Worm (Caenorhabditis elegans): ENCODE data around the gene sdz-33.

DNA sequence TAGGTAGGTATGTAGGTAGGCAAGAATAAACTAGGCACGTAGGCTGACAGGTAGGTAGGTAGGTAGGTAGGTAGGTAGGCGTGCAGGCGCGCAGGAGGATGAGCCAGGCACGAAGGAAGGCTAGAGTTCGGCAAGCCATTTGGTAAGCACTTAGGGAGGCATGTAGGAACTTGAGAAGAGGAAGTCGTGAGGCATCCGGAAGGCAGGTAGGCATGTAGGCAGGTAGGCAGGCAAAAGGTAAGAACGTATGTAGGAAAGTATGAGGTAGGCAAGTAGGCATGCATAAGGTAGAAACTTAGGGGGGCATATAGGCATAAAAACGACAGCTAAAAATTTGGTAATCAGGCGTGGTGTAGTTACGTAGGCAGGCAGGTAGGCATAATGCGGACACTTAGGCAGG lies 31.1 kb upstream of the sdz-33 start:
- TF ChIP-seq mel-28 (tag; optimal IDR thresholded peaks at IDR 0.05; ENCODE audit: borderline replicate concordance) = no peak
- TF ChIP-seq tlf-1 (GFP tag; optimal IDR thresholded peaks at IDR 0.05) = no peak
- TF ChIP-seq ceh-79 (tag; optimal IDR thresholded peaks at IDR 0.05) = no peak
- no peak for TF ChIP-seq ccch-3 (GFP tag; optimal IDR thresholded peaks at IDR 0.05)
- TF ChIP-seq zfh-2 (GFP tag; conservative IDR thresholded peaks at IDR 0.05) = 0 out of 2 replicates have a peak, but pooled peaks have one; percentile 23
- TF ChIP-seq F55B11.4 (tag; optimal IDR thresholded peaks at IDR 0.05; ENCODE audit: borderline replicate concordance, insufficient read depth) = no peak
- no peak for TF ChIP-seq ama-1 (optimal IDR thresholded peaks at IDR 0.05)
- TF ChIP-seq ama-1 (GFP tag; optimal IDR thresholded peaks at IDR 0.05) = no peak
- TF ChIP-seq mcd-1 (GFP tag; IDR thresholded peaks at IDR 0.05) = no peak
- TF ChIP-seq madf-10 (tag; optimal IDR thresholded peaks at IDR 0.05) = no peak

Data from whole organism, young adult.